Fruit fly (Drosophila melanogaster): ENCODE results near the gene Cpr65Ax2.
"Not testable (repeated sequence)": the region's sequence is repeated elsewhere in the genome, so short reads cannot be mapped to it uniquely, and the experiment has no call there.

Cpr65Ax2 gene

DNA sequence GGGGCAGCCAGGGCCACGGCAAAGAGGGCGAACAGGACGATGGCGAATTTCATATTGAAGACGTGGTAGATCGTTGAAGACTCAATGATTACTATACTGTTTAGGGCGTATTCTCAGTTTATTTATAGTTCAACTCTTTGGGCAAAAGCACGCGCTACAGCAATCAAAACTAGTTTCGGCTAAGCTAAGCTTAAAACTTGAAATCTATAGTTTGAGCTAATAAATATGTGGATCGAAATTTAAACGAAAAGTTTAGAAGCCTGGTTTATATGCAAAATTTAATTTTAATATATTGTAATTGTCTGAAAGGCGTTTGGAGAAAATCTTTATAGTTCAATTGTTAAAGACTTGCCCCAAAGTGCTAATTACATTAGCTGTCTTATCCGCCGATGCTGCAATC lies 2.8 kb downstream of the Cpr65Ax2 start, which contains the start of gene Cpr65Ax1:
Gene Cpr65Ax1, minus strand, starts transcription at position 101 of the 400 bp plus-strand sequence.
- not testable (repeated sequence) for TF ChIP-seq h (GFP tag; optimal IDR thresholded peaks at IDR 0.05); HLH106 (tag; optimal IDR thresholded peaks at IDR 0.05); Jra (GFP tag; optimal IDR thresholded peaks at IDR 0.05)

dm6 chr3L:6146374-6146773 lies 4.3 kb downstream of the Cpr65Ax2 start, which contains the start of gene Lcp65Ab2:
TSS of gene Lcp65Ab2 (plus strand) at chr3L:6146674.
- TF ChIP-seq sv, Abd-B, CG32264 (GFP tag; optimal IDR thresholded peaks at IDR 0.05): not testable (repeated sequence)

DNA sequence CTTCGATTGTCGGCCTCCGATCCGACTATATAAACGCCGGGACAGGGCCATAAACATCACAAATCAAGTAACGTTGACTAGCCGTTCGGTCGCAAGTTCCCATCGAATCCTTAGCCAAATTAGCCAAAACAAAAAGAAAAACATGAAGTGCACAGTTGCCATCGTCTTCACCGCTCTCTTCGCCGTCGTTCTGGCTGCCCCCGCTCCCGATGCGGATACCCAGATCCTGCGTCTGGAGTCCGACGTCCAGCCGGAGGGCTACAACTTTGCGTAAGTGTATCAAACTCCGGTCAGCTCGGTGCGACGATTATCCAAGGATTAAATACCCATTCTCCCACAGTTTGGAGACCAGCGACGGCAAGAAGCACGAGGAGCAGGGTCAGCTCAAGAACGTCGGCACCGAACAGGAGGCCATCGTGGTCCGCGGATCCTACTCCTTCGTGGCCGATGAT lies 5.9 kb downstream of the Cpr65Ax2 start, which contains the start of gene Lcp65Ac:
Gene Lcp65Ac, plus strand, starts transcription at position 51 of the 452 bp plus-strand sequence.
- TF ChIP-seq ey (GFP tag; optimal IDR thresholded peaks at IDR 0.05) = no peak
- no peak for TF ChIP-seq Jra (GFP tag; optimal IDR thresholded peaks at IDR 0.05)
- no peak for TF ChIP-seq sage (GFP tag; optimal IDR thresholded peaks at IDR 0.05)
- no peak for TF ChIP-seq Hr78 (GFP tag; optimal IDR thresholded peaks at IDR 0.05)

dm6 chr3L:6143188-6143755 lies 7.4 kb downstream of the Cpr65Ax2 start, which contains the start of gene Lcp65Ad:
TSS of gene Lcp65Ad (plus strand) at chr3L:6143395.
- TF ChIP-seq br (GFP tag; optimal IDR thresholded peaks at IDR 0.05) = no peak
- TF ChIP-seq Hr78 (GFP tag; optimal IDR thresholded peaks at IDR 0.05) = no peak
- no peak for TF ChIP-seq jim (GFP tag; optimal IDR thresholded peaks at IDR 0.05)
- TF ChIP-seq woc (GFP tag; optimal IDR thresholded peaks at IDR 0.05) = no peak
- TF ChIP-seq Rel (GFP tag; optimal IDR thresholded peaks at IDR 0.05) = no peak
- TF ChIP-seq Rel (tag; optimal IDR thresholded peaks at IDR 0.05) = no peak
- TF ChIP-seq brk (GFP tag; optimal IDR thresholded peaks at IDR 0.05) = no peak
- no peak for TF ChIP-seq CG9705 (GFP tag; optimal IDR thresholded peaks at IDR 0.05)
- TF ChIP-seq fru (GFP tag; optimal IDR thresholded peaks at IDR 0.05) = no peak
- TF ChIP-seq Hnf4 (GFP tag; optimal IDR thresholded peaks at IDR 0.05) = no peak
- TF ChIP-seq N (GFP tag; optimal IDR thresholded peaks at IDR 0.05) = no peak

DNA sequence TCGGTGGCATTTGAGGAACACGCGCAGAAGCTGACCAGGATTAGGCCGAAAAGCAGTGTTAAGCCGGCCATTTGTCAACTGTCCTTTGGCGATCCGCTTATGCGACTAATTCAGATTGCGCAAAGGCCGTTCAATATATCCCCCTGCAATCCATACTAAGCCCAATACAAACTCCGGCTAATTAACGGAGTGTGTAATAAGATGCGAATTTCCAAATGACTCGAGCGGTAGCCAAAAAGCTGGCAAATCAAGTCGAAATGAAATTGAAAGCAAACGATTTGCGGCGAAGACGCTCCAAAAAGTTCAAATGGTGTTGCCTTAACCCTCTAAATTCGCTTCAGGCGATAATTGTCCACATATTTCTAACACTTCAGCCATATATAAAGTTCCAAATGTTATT lies 8.3 kb downstream of the Cpr65Ax2 start, which contains the start of gene Cpr65Aw:
Gene Cpr65Aw, minus strand, starts transcription at position 101 of the 400 bp plus-strand sequence.
- TF ChIP-seq foxo (GFP tag; optimal IDR thresholded peaks at IDR 0.05) (no peak), dl (GFP tag; optimal IDR thresholded peaks at IDR 0.05; ENCODE audit: insufficient read depth in 1 of 2, partially characterized antibody in 2 of 2) (no peak), CG9705 (GFP tag; optimal IDR thresholded peaks at IDR 0.05) (no peak), Hnf4 (GFP tag; optimal IDR thresholded peaks at IDR 0.05) (no peak), sage (GFP tag; optimal IDR thresholded peaks at IDR 0.05) (no peak), rgr (GFP tag; optimal IDR thresholded peaks at IDR 0.05) (no peak), N (GFP tag; optimal IDR thresholded peaks at IDR 0.05) (no peak), ey (GFP tag; optimal IDR thresholded peaks at IDR 0.05) (no peak), pan (optimal IDR thresholded peaks at IDR 0.05) (no peak), GATAd (GFP tag; optimal IDR thresholded peaks at IDR 0.05) (no peak), HLH106 (tag; optimal IDR thresholded peaks at IDR 0.05) (no peak), CrebA (GFP tag; optimal IDR thresholded peaks at IDR 0.05; ENCODE audit: borderline replicate concordance) (no peak), Hr83 (GFP tag; optimal IDR thresholded peaks at IDR 0.05; ENCODE audit: poor library complexity, severe bottlenecking) (no peak), brk (GFP tag; optimal IDR thresholded peaks at IDR 0.05) (no peak), tai (GFP tag; optimal IDR thresholded peaks at IDR 0.05) (no peak), Jra (GFP tag; optimal IDR thresholded peaks at IDR 0.05) (no peak), br (GFP tag; optimal IDR thresholded peaks at IDR 0.05) (no peak)

- TF ChIP-seq Vsx2 (GFP tag; optimal IDR thresholded peaks at IDR 0.05; ENCODE audit: partially characterized antibody) (peak; percentile 63), Dif (GFP tag; optimal IDR thresholded peaks at IDR 0.05; ENCODE audit: partially characterized antibody) (peak; percentile 15), CG32264 (GFP tag; optimal IDR thresholded peaks at IDR 0.05) (no peak)
Measured at dm6 chr3L:6141538-6141937, 9.1 kb downstream of the Cpr65Ax2 start.
